Worm (Caenorhabditis elegans) whole organism, L4/young adult: Measurements from ENCODE around the gene nstp-2.
"Not testable (repeated sequence)": the region's sequence is repeated elsewhere in the genome, so short reads cannot be mapped to it uniquely, and the experiment has no call there.

Experiments
- W03F9.2 ChIP-seq: fragments of 150-350 bp; optimal IDR thresholded peaks from 2 replicates; lab custom pipeline; 2014; ENCODE audit warnings: missing biosample characterization, missing genetic modification characterization
- dao-5 ChIP-seq: sonication (generic microtip); optimal IDR thresholded peaks from 2 replicates; lab custom pipeline; 2016; ENCODE audit warnings: missing genotype, missing genetic modification characterization, moderate library complexity, missing compliant biosample characterization
- him-1 ChIP-seq: sonication (generic microtip); optimal IDR thresholded peaks from 2 replicates; lab custom pipeline; 2016; ENCODE audit warnings: missing genotype, missing genetic modification reagents, missing genetic modification characterization, missing compliant biosample characterization

- TF ChIP-seq him-1, W03F9.2, dao-5 (tag; lab: Kevin White, UChicago): not testable (repeated sequence)
Measured at ce11 chrIV:6597918-6598317, 8.1 kb downstream of the nstp-2 start, which contains the start of gene nspb-4.
